Worm (Caenorhabditis elegans) whole organism, L4 larva: ENCODE measurements around the gene D1054.19.

Source experiments
- T26A8.4 ChIP-seq: fragments of 200-800 bp; sonication (Bioruptor generic); IDR thresholded peaks from 2 replicates; pipeline ENCODE4 v1.3.6; 2022; ENCODE audit warnings: missing genetic modification characterization, missing compliant biosample characterization
- ZK546.5 ChIP-seq, 2 experiments: sonication (generic microtip); optimal IDR thresholded peaks; 2 replicates each; lab custom pipeline; 2017; ENCODE audit warnings: missing biosample characterization in 2 of 2, missing genetic modification characterization in 2 of 2
- ama-1 ChIP-seq: fragments of 150-350 bp; optimal IDR thresholded peaks from 2 replicates; lab custom pipeline; 2014; ENCODE audit warnings: inconsistent platforms, mixed read lengths
- ces-1 ChIP-seq: fragments of 150-350 bp; sonication (generic microtip); optimal IDR thresholded peaks from 4 replicates; lab custom pipeline; 2014; ENCODE audit warnings: missing biosample characterization, missing genetic modification reagents, missing genetic modification characterization
- ctbp-1 ChIP-seq: fragments of 200-800 bp; sonication (Bioruptor generic); IDR thresholded peaks from 2 replicates; pipeline ENCODE4 v1.3.6; 2022; ENCODE audit warnings: missing genetic modification reagents, missing genetic modification characterization, missing compliant biosample characterization
- egl-27 ChIP-seq: sonication (generic microtip); optimal IDR thresholded peaks from 3 replicates; lab custom pipeline; 2017; ENCODE audit warnings: missing biosample characterization, missing genetic modification reagents, missing genetic modification characterization
- fos-1 ChIP-seq: fragments of 150-350 bp; optimal IDR thresholded peaks from 2 replicates; lab custom pipeline; 2014; ENCODE audit warnings: missing biosample characterization, missing genetic modification characterization
- gei-8 ChIP-seq: fragments of 200-800 bp; sonication (Bioruptor generic); optimal IDR thresholded peaks from 2 replicates; lab custom pipeline; 2018; ENCODE audit warnings: mild to moderate bottlenecking, missing genetic modification characterization, missing compliant biosample characterization
- nhr-237 ChIP-seq: sonication (generic microtip); optimal IDR thresholded peaks from 2 replicates; lab custom pipeline; 2017; ENCODE audit warnings: missing biosample characterization, missing genetic modification characterization
- nhr-25 ChIP-seq: sonication (generic microtip); optimal IDR thresholded peaks from 2 replicates; lab custom pipeline; 2017; ENCODE audit warnings: missing genetic modification characterization, mild to moderate bottlenecking, missing compliant biosample characterization, antibody characterized with exemption, moderate library complexity, borderline replicate concordance; ENCODE audit not compliant: insufficient read depth
- nhr-28 ChIP-seq: fragments of 150-350 bp; optimal IDR thresholded peaks from 2 replicates; lab custom pipeline; 2014; ENCODE audit warnings: missing biosample characterization, missing genetic modification characterization
- pha-4 ChIP-seq, 2 experiments: fragments of 150-350 bp in 1 of 2; fragments of 200-800 bp in 1 of 2; sonication (Bioruptor generic) in 1 of 2; IDR thresholded peaks in 1 of 2; optimal IDR thresholded peaks in 1 of 2; 2 replicates each; pipeline versions ENCODE4 v1.3.6 to Lab custom; 2014 to 2022; ENCODE audit warnings: missing genetic modification characterization in 2 of 2, missing genetic modification reagents in 2 of 2, missing biosample characterization in 1 of 2, missing compliant biosample characterization in 1 of 2
- set-16 ChIP-seq: fragments of 200-800 bp; sonication (Bioruptor generic); IDR thresholded peaks from 2 replicates; pipeline ENCODE4 v1.3.6; 2022; ENCODE audit warnings: missing genetic modification reagents, missing genetic modification characterization, missing compliant biosample characterization
- snpc-4 ChIP-seq: fragments of 150-350 bp; optimal IDR thresholded peaks from 2 replicates; lab custom pipeline; 2014; ENCODE audit warnings: missing biosample characterization, missing genetic modification characterization

- TF ChIP-seq nhr-25 (tag; lab: Kevin White, UChicago) (no peak), ama-1 (lab: Kevin White, UChicago) (no peak), egl-27 (tag; lab: Kevin White, UChicago) (no peak), ces-1 (GFP tag; lab: Kevin White, UChicago) (no peak), fos-1 (tag; lab: Kevin White, UChicago) (no peak), snpc-4 (tag; lab: Kevin White, UChicago) (no peak), gei-8 (GFP tag; lab: Kevin White, UChicago) (no peak), nhr-28 (tag; lab: Kevin White, UChicago) (no peak), T26A8.4 (no peak), set-16 (GFP tag; lab: Robert Waterston, UW) (no peak), ZK546.5 (tag; optimal IDR thresholded peaks at IDR 0.05; lab: Kevin White, UChicago) (no peak), ctbp-1 (no peak), pha-4 (GFP tag; IDR thresholded peaks at IDR 0.05; lab: Robert Waterston, UW) (no peak), pha-4 (tag; optimal IDR thresholded peaks at IDR 0.05; lab: Kevin White, UChicago) (no peak), nhr-237 (no peak)
Observed at ce11 chrV:10813425-10814156, 18.0 kb downstream of the D1054.19 start, which contains the start of the genes C29A12.1 and lig-1.
